Worm (Caenorhabditis elegans) whole organism, L4 larva: Measurements from ENCODE around the gene T15H9.5.

Source experiments
- ama-1 ChIP-seq: fragments of 150-350 bp; optimal IDR thresholded peaks from 2 replicates; lab custom pipeline; 2014; ENCODE audit warnings: inconsistent platforms, mixed read lengths
- ces-1 ChIP-seq: fragments of 150-350 bp; sonication (generic microtip); optimal IDR thresholded peaks from 4 replicates; lab custom pipeline; 2014; ENCODE audit warnings: missing biosample characterization, missing genetic modification reagents, missing genetic modification characterization
- daf-19 ChIP-seq: fragments of 200-800 bp; sonication (Bioruptor generic); conservative IDR thresholded peaks from 2 replicates; pipeline ENCODE4 v1.3.6; 2022; ENCODE audit warnings: missing genetic modification characterization, missing compliant biosample characterization
- fos-1 ChIP-seq: fragments of 150-350 bp; optimal IDR thresholded peaks from 2 replicates; lab custom pipeline; 2014; ENCODE audit warnings: missing biosample characterization, missing genetic modification characterization
- lin-13 ChIP-seq: fragments of 150-350 bp; optimal IDR thresholded peaks from 2 replicates; lab custom pipeline; 2014; ENCODE audit warnings: missing biosample characterization, missing genetic modification reagents, missing genetic modification characterization
- mdl-1 ChIP-seq, 2 experiments: fragments of 150-350 bp in 1 of 2; sonication (generic microtip) in 1 of 2; optimal IDR thresholded peaks; 2 replicates each; lab custom pipeline; 2014 to 2017; ENCODE audit warnings: missing biosample characterization in 2 of 2, missing genetic modification characterization in 2 of 2
- nhr-25 ChIP-seq: sonication (generic microtip); optimal IDR thresholded peaks from 2 replicates; lab custom pipeline; 2017; ENCODE audit warnings: missing genetic modification characterization, mild to moderate bottlenecking, missing compliant biosample characterization, antibody characterized with exemption, moderate library complexity, borderline replicate concordance; ENCODE audit not compliant: insufficient read depth
- nhr-28 ChIP-seq: fragments of 150-350 bp; optimal IDR thresholded peaks from 2 replicates; lab custom pipeline; 2014; ENCODE audit warnings: missing biosample characterization, missing genetic modification characterization
- nhr-77 ChIP-seq: fragments of 150-350 bp; optimal IDR thresholded peaks from 2 replicates; lab custom pipeline; 2014; ENCODE audit warnings: missing biosample characterization, missing genetic modification characterization
- unc-39 ChIP-seq: sonication (generic microtip); optimal IDR thresholded peaks from 2 replicates; lab custom pipeline; 2017; ENCODE audit warnings: missing biosample characterization, missing genetic modification characterization

DNA sequence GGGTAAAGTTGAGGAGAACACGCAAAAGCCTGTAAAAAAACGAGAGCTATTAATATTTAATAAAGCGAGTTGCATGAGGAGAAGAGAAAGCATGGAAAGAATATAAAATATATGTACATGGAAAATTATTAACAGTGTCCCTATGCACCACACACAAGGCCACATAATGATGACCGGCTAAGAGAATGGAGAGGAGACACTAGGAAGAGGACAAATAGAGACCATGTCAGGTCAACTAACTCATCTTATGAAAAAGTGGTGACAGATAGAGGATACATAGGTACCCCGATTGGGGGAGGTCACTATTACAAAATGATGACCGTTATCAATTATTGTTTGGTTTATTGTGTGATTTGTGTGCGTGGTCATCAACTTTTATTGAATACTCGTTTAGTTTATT is 33.2 kb upstream of the T15H9.5 start, which contains the start of gene fzr-1:
- TF ChIP-seq nhr-28 (tag; lab: Kevin White, UChicago) (peak; percentile 50), fos-1 (no peak), nhr-25 (tag; lab: Kevin White, UChicago) (no peak), daf-19 (GFP tag; lab: Robert Waterston, UW) (no peak), unc-39 (tag; lab: Kevin White, UChicago) (no peak), ces-1 (no peak), ama-1 (lab: Kevin White, UChicago) (no peak), mdl-1 (tag; optimal IDR thresholded peaks at IDR 0.05; lab: Kevin White, UChicago) (no peak), nhr-77 (tag; lab: Kevin White, UChicago) (no peak), lin-13 (GFP tag; lab: Kevin White, UChicago) (no peak)
